Fruit fly (Drosophila melanogaster): ENCODE measurements around the gene Scsalpha1.

The Scsalpha1 gene

DNA sequence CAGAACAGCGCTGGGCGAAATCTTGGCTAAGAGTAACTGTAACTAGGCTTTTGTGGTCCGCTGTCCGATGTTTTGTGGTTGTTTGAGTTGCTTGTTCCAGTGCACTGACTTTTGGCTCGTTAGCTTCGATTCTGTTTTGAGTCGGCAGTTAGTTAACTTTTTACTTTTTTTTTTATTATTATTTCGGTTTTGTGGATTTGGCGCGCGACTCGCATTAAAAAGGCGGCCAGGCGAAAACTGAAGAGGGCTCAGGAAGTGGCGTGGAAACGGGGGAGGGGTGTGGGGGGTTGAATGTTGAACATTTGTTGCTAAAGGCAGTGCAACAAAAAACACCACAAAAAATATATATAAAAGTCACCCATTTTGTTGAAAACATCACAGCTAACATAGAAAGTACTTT, 30.6 kb upstream of the Scsalpha1 start:
- TF ChIP-seq cnc (optimal IDR thresholded peaks at IDR 0.05), result no peak
- TF ChIP-seq CG1620 (GFP tag; optimal IDR thresholded peaks at IDR 0.05), result no peak
- no peak for TF ChIP-seq Hr96 (GFP tag; optimal IDR thresholded peaks at IDR 0.05)
- TF ChIP-seq bab1 (GFP tag; optimal IDR thresholded peaks at IDR 0.05), result no peak
- TF ChIP-seq ovo (GFP tag; optimal IDR thresholded peaks at IDR 0.05), result no peak
- no peak for TF ChIP-seq CG33017 (tag; optimal IDR thresholded peaks at IDR 0.05)
- no peak for TF ChIP-seq pad (GFP tag; optimal IDR thresholded peaks at IDR 0.05)
- no peak for TF ChIP-seq CG12768 (GFP tag; optimal IDR thresholded peaks at IDR 0.05)
- TF ChIP-seq Clk (GFP tag; optimal IDR thresholded peaks at IDR 0.05), result no peak
- TF ChIP-seq Crg-1 (GFP tag; optimal IDR thresholded peaks at IDR 0.05), result no peak
- no peak for TF ChIP-seq CG7045 (GFP tag; optimal IDR thresholded peaks at IDR 0.05)
- no peak for TF ChIP-seq toe (GFP tag; optimal IDR thresholded peaks at IDR 0.05)
- TF ChIP-seq cic (GFP tag; optimal IDR thresholded peaks at IDR 0.05), result no peak
- TF ChIP-seq Mnt (GFP tag; optimal IDR thresholded peaks at IDR 0.05), result no peak
- no peak for TF ChIP-seq CG5204 (GFP tag; optimal IDR thresholded peaks at IDR 0.05)
- TF ChIP-seq CG11617 (GFP tag; optimal IDR thresholded peaks at IDR 0.05), result no peak

- peak; percentile 7 for TF ChIP-seq kay (GFP tag; ENCODE audit: borderline replicate concordance)
- no peak for TF ChIP-seq Clk (GFP tag; optimal IDR thresholded peaks at IDR 0.05)
Measured at dm6 chr3L:3784001-3784400, 30.0 kb upstream of the Scsalpha1 start.

dm6 chr3L:3785002-3785661, 28.9 kb upstream of the Scsalpha1 start:
- TF ChIP-seq CG1620 (GFP tag; optimal IDR thresholded peaks at IDR 0.05) (no peak), CG14711 (tag; optimal IDR thresholded peaks at IDR 0.05) (peak; percentile 1)

DNA sequence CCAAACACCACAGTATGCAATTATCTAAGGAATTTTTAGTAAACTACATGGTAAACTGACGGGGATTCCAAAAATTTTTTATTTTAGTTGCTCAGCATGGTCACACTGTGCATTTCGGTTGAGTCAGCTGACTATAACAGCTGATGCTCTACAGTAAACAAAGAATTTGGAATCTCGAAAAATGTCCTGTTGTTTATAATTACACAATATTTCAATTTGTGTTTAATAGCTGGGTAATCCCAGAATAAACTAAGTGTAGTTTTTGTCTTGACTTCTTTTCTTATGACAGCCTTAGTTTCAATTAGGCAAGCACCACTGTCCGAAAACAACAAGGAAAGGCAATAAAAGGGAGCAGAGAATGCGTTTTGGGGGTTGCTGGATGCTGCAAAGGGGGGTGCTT, 28.3 kb upstream of the Scsalpha1 start:
- TF ChIP-seq cnc (optimal IDR thresholded peaks at IDR 0.05), result no peak
- TF ChIP-seq CG7101 (tag; optimal IDR thresholded peaks at IDR 0.05), result no peak
- no peak for TF ChIP-seq toe (GFP tag; optimal IDR thresholded peaks at IDR 0.05)
- TF ChIP-seq CG14711 (tag; optimal IDR thresholded peaks at IDR 0.05), result no peak
- TF ChIP-seq Mnt (GFP tag; optimal IDR thresholded peaks at IDR 0.05), result no peak
- TF ChIP-seq CG5204 (GFP tag; optimal IDR thresholded peaks at IDR 0.05), result no peak
- no peak for TF ChIP-seq cic (GFP tag; optimal IDR thresholded peaks at IDR 0.05)
- no peak for TF ChIP-seq CG11617 (GFP tag; optimal IDR thresholded peaks at IDR 0.05)
- TF ChIP-seq CG12768 (GFP tag; optimal IDR thresholded peaks at IDR 0.05), result no peak
- no peak for TF ChIP-seq pad (GFP tag; optimal IDR thresholded peaks at IDR 0.05)
- no peak for TF ChIP-seq bab1 (GFP tag; optimal IDR thresholded peaks at IDR 0.05)
- TF ChIP-seq kay (GFP tag; ENCODE audit: borderline replicate concordance), result no peak
- TF ChIP-seq ovo (GFP tag; optimal IDR thresholded peaks at IDR 0.05), result no peak
- TF ChIP-seq Crg-1 (GFP tag; optimal IDR thresholded peaks at IDR 0.05), result no peak
- no peak for TF ChIP-seq CG1620 (GFP tag; optimal IDR thresholded peaks at IDR 0.05)
- no peak for TF ChIP-seq CG33017 (tag; optimal IDR thresholded peaks at IDR 0.05)
- TF ChIP-seq tj (GFP tag; optimal IDR thresholded peaks at IDR 0.05), result no peak
- TF ChIP-seq Hr96 (GFP tag; optimal IDR thresholded peaks at IDR 0.05), result no peak
- TF ChIP-seq CG7045 (GFP tag; optimal IDR thresholded peaks at IDR 0.05), result no peak

- TF ChIP-seq Mnt (GFP tag; optimal IDR thresholded peaks at IDR 0.05), result peak; percentile 7
- peak; percentile 37 for TF ChIP-seq CG7101 (tag; optimal IDR thresholded peaks at IDR 0.05)
- peak; percentile 20 for TF ChIP-seq CG5204 (GFP tag; optimal IDR thresholded peaks at IDR 0.05)
- no peak for TF ChIP-seq ovo (GFP tag; optimal IDR thresholded peaks at IDR 0.05)
- no peak for TF ChIP-seq CG12768 (GFP tag; optimal IDR thresholded peaks at IDR 0.05)
- no peak for TF ChIP-seq kay (GFP tag; ENCODE audit: borderline replicate concordance)
- no peak for TF ChIP-seq CG11617 (GFP tag; optimal IDR thresholded peaks at IDR 0.05)
- peak; percentile 28 for TF ChIP-seq CG33017 (tag; optimal IDR thresholded peaks at IDR 0.05)
- no peak for TF ChIP-seq Clk (GFP tag; optimal IDR thresholded peaks at IDR 0.05)
- no peak for TF ChIP-seq tj (GFP tag; optimal IDR thresholded peaks at IDR 0.05)
- TF ChIP-seq CG14711 (tag; optimal IDR thresholded peaks at IDR 0.05), result peak; percentile 27
- TF ChIP-seq cic (GFP tag; optimal IDR thresholded peaks at IDR 0.05), result peak; percentile 16
- no peak for TF ChIP-seq CG7045 (GFP tag; optimal IDR thresholded peaks at IDR 0.05)
- TF ChIP-seq Hr96 (GFP tag; optimal IDR thresholded peaks at IDR 0.05), result no peak
Measured at dm6 chr3L:3786344-3787076, 27.5 kb upstream of the Scsalpha1 start.

DNA sequence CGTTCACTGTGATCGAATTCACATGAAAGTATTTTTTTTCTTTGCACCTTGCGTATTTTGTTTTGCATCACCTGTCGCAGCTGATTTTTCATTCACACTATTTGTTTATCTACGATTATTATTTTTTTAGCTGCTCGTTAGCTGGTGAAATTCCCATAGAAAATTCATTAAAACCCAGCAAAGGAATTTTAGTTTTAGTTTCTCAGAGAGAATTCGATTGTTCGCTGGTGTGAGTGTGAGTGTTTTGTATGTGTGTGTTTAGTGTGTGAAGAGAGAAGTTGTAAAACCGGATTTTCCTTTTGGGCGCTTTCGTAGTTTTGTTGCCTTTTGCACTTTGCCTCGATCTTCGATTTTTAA, 27.0 kb upstream of the Scsalpha1 start:
- TF ChIP-seq CG12768 (GFP tag; optimal IDR thresholded peaks at IDR 0.05), result no peak
- no peak for TF ChIP-seq cnc (optimal IDR thresholded peaks at IDR 0.05)
- no peak for TF ChIP-seq CG11617 (GFP tag; optimal IDR thresholded peaks at IDR 0.05)
- TF ChIP-seq kay (GFP tag; ENCODE audit: borderline replicate concordance), result no peak
- TF ChIP-seq CG5204 (GFP tag; optimal IDR thresholded peaks at IDR 0.05), result no peak
- no peak for TF ChIP-seq Mnt (GFP tag; optimal IDR thresholded peaks at IDR 0.05)
- TF ChIP-seq CG1620 (GFP tag; optimal IDR thresholded peaks at IDR 0.05), result no peak
- TF ChIP-seq tj (GFP tag; optimal IDR thresholded peaks at IDR 0.05), result no peak
- TF ChIP-seq toe (GFP tag; optimal IDR thresholded peaks at IDR 0.05), result no peak
- TF ChIP-seq cic (GFP tag; optimal IDR thresholded peaks at IDR 0.05), result no peak
- TF ChIP-seq Hr96 (GFP tag; optimal IDR thresholded peaks at IDR 0.05), result no peak
- no peak for TF ChIP-seq CG7101 (tag; optimal IDR thresholded peaks at IDR 0.05)
- TF ChIP-seq Clk (GFP tag; optimal IDR thresholded peaks at IDR 0.05), result no peak
- no peak for TF ChIP-seq ovo (GFP tag; optimal IDR thresholded peaks at IDR 0.05)
